Worm (Caenorhabditis elegans) whole organism, L1 larva: ENCODE results near the gene W03C9.6.

Source experiments
- F16B12.6 ChIP-seq: fragments of 150-350 bp; optimal IDR thresholded peaks from 2 replicates; lab custom pipeline; 2014; ENCODE audit warnings: missing biosample characterization, missing genetic modification characterization
- ceh-63 ChIP-seq: fragments of 200-800 bp; sonication (Bioruptor generic); optimal IDR thresholded peaks from 2 replicates; lab custom pipeline; 2018; ENCODE audit warnings: mild to moderate bottlenecking, missing genetic modification characterization, missing compliant biosample characterization
- elt-2 ChIP-seq: sonication (generic microtip); optimal IDR thresholded peaks from 2 replicates; lab custom pipeline; 2016; ENCODE audit warnings: missing genetic modification characterization, mild to moderate bottlenecking, inconsistent platforms, missing compliant biosample characterization, missing genetic modification reagents
- lin-15B ChIP-seq: fragments of 150-350 bp; sonication (generic microtip); optimal IDR thresholded peaks from 3 replicates; lab custom pipeline; 2014; ENCODE audit warnings: missing biosample characterization, missing genetic modification characterization
- lsy-2 ChIP-seq, 2 experiments: fragments of 150-350 bp; optimal IDR thresholded peaks; 2 replicates each; lab custom pipeline; 2014; ENCODE audit warnings: missing biosample characterization in 2 of 2, missing genetic modification characterization in 2 of 2
- nhr-12 ChIP-seq: sonication (generic microtip); optimal IDR thresholded peaks from 2 replicates; lab custom pipeline; 2017; ENCODE audit warnings: missing biosample characterization, missing genetic modification characterization
- nhr-28 ChIP-seq: fragments of 150-350 bp; optimal IDR thresholded peaks from 2 replicates; lab custom pipeline; 2014; ENCODE audit warnings: missing biosample characterization, missing genetic modification characterization
- nhr-77 ChIP-seq: fragments of 150-350 bp; optimal IDR thresholded peaks from 2 replicates; lab custom pipeline; 2014; ENCODE audit warnings: missing biosample characterization, missing genetic modification characterization
- skn-1 ChIP-seq: fragments of 150-350 bp; optimal IDR thresholded peaks from 2 replicates; lab custom pipeline; 2014; ENCODE audit warnings: missing biosample characterization, missing genetic modification characterization
- snpc-4 ChIP-seq: fragments of 150-350 bp; optimal IDR thresholded peaks from 2 replicates; lab custom pipeline; 2014; ENCODE audit warnings: missing biosample characterization, missing genetic modification characterization
- swsn-7 ChIP-seq: sonication (generic microtip); optimal IDR thresholded peaks from 2 replicates; lab custom pipeline; 2016; ENCODE audit warnings: missing genetic modification characterization, missing compliant biosample characterization
- ztf-11 ChIP-seq, 2 experiments: sonication (generic microtip); optimal IDR thresholded peaks; 2 replicates each; lab custom pipeline; 2016 to 2017; ENCODE audit warnings: missing genetic modification characterization in 2 of 2, missing biosample characterization in 1 of 2, missing compliant biosample characterization in 1 of 2

DNA sequence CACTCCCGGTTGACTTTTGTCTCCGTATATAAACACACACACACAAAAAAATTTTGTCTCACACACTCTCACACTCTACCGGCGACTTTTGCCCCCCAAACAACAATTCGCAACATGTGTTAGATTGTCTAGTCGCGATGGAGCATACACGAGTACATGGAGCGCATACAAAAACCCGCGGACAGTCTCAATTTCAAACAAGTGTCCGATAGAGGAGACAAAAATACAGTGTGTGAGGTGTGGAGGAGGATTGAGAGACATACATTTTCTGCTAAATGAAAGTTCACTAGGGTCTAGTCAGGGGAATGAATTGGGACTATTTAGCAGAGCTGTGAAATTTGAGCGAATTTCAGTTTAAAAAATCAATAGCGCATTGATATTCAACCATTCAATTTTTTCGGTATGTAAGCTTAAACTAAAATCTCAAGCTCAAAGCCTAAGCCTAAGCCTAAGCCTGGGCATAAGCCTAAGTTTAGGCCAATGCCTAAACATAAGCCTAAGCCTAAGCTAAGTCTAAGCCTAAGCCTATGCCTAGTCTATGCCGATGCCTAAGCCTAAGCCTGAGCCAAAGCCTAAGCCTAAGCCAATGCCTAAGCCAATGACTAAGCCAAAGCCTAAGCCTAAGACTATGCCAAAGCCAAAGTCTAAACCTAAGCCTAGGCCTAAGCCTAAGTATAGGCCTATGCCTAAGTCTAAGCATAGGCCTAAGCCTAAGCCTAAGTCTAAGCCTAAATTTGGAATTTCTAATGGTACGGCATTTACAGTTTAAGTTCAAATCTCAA is 31.4 kb upstream of the W03C9.6 start:
- TF ChIP-seq nhr-77 (tag; lab: Kevin White, UChicago) (no peak), nhr-12 (no peak), lin-15B (tag; lab: Kevin White, UChicago) (no peak), snpc-4 (tag; lab: Kevin White, UChicago) (no peak), nhr-28 (no peak), ceh-63 (GFP tag; lab: Kevin White, UChicago) (no peak), skn-1 (tag; lab: Kevin White, UChicago) (no peak), elt-2 (tag; lab: Kevin White, UChicago) (no peak), swsn-7 (tag; lab: Kevin White, UChicago) (no peak), F16B12.6 (tag; lab: Kevin White, UChicago) (no peak), lsy-2 (tag; optimal IDR thresholded peaks at IDR 0.05; lab: Kevin White, UChicago) (no peak), ztf-11 (tag; optimal IDR thresholded peaks at IDR 0.05; lab: Kevin White, UChicago) (no peak)
